Fruit fly (Drosophila melanogaster): ENCODE results near the gene CG10352.

Gene CG10352

dm6 chrX:11885356-11885755 lies 8.4 kb upstream of the CG10352 start (continued):
- TF ChIP-seq Vsx1 (GFP tag; optimal IDR thresholded peaks at IDR 0.05): no peak
- no peak for TF ChIP-seq ham (GFP tag; IDR thresholded peaks at IDR 0.05)
- 0 out of 2 replicates have a peak, but pooled peaks have one; percentile 16 for TF ChIP-seq Awh (GFP tag; IDR thresholded peaks at IDR 0.05)
- TF ChIP-seq hth (optimal IDR thresholded peaks at IDR 0.05): no peak
- peak; percentile 48; the same call in 1 of the 2 replicates for TF ChIP-seq Xrp1 (GFP tag; IDR thresholded peaks at IDR 0.05)
- peak; percentile 6 for TF ChIP-seq CG10267 (tag; optimal IDR thresholded peaks at IDR 0.05)
- peak; percentile 43 for TF ChIP-seq Abd-B (GFP tag; optimal IDR thresholded peaks at IDR 0.05)
- no peak for TF ChIP-seq ase (GFP tag; IDR thresholded peaks at IDR 0.05)
- TF ChIP-seq CG8290 (GFP tag; optimal IDR thresholded peaks at IDR 0.05): no peak
- TF ChIP-seq CG8290 (tag; optimal IDR thresholded peaks at IDR 0.05): peak in 1 of 2 experiments; percentile 69
- no peak for TF ChIP-seq Trl (optimal IDR thresholded peaks at IDR 0.05)
- TF ChIP-seq Trl (GFP tag; optimal IDR thresholded peaks at IDR 0.05): no peak
- peak; percentile 30; the same call in 1 of the 3 replicates for TF ChIP-seq CG34224 (GFP tag; IDR thresholded peaks at IDR 0.05; ENCODE audit: partially characterized antibody)
- TF ChIP-seq CG10543 (GFP tag; optimal IDR thresholded peaks at IDR 0.05): peak; percentile 76
- TF ChIP-seq CG1024 (GFP tag; IDR thresholded peaks at IDR 0.05): no peak
- peak; percentile 37 for TF ChIP-seq mirr (GFP tag; optimal IDR thresholded peaks at IDR 0.05)
- peak; percentile 20 for TF ChIP-seq CG7839 (tag; optimal IDR thresholded peaks at IDR 0.05)
- 0 out of 2 replicates have a peak, but pooled peaks have one; percentile 26 for TF ChIP-seq CG31224 (GFP tag; IDR thresholded peaks at IDR 0.05)
- TF ChIP-seq CG10979 (tag; optimal IDR thresholded peaks at IDR 0.05): peak; percentile 18
- TF ChIP-seq dysf (GFP tag; IDR thresholded peaks at IDR 0.05): peak; percentile 60; the same call in 2 of the 3 replicates
- TF ChIP-seq hkb (optimal IDR thresholded peaks at IDR 0.05): no peak
- TF ChIP-seq hkb (GFP tag; IDR thresholded peaks at IDR 0.05): peak; percentile 55
- peak; percentile 6 for TF ChIP-seq ewg (GFP tag; optimal IDR thresholded peaks at IDR 0.05)
- TF ChIP-seq Mrtf (GFP tag; IDR thresholded peaks at IDR 0.05): no peak
- TF ChIP-seq ranshi (GFP tag; IDR thresholded peaks at IDR 0.05): peak; percentile 41; the same call in 1 of the 2 replicates
- peak; percentile 17 for TF ChIP-seq zfh2 (GFP tag; optimal IDR thresholded peaks at IDR 0.05)
- TF ChIP-seq CG9437 (GFP tag; optimal IDR thresholded peaks at IDR 0.05): peak; percentile 16
- peak; percentile 49; the same call in 1 of the 2 replicates for TF ChIP-seq CG32532 (GFP tag; IDR thresholded peaks at IDR 0.05)
- 0 out of 3 replicates have a peak, but pooled peaks have one; percentile 14 for TF ChIP-seq CG17361 (GFP tag; IDR thresholded peaks at IDR 0.05)
- TF ChIP-seq seq (GFP tag; IDR thresholded peaks at IDR 0.05): 0 out of 2 replicates have a peak, but pooled peaks have one; percentile 14
- peak; percentile 29 for TF ChIP-seq CG12104 (GFP tag; optimal IDR thresholded peaks at IDR 0.05)
- TF ChIP-seq CG9932 (GFP tag; IDR thresholded peaks at IDR 0.05): peak; percentile 58
- peak; percentile 54 for TF ChIP-seq CG9817 (tag; optimal IDR thresholded peaks at IDR 0.05)
- TF ChIP-seq CG5180 (GFP tag; optimal IDR thresholded peaks at IDR 0.05): peak; percentile 19
- peak; percentile 20 for TF ChIP-seq az2 (GFP tag; optimal IDR thresholded peaks at IDR 0.05)
- TF ChIP-seq grau (tag; optimal IDR thresholded peaks at IDR 0.05): peak; percentile 67
- TF ChIP-seq wdn (GFP tag; IDR thresholded peaks at IDR 0.05): no peak
- no peak for TF ChIP-seq CG16813 (GFP tag; IDR thresholded peaks at IDR 0.05; ENCODE audit: partially characterized antibody)
- 0 out of 2 replicates have a peak, but pooled peaks have one; percentile 33 for TF ChIP-seq CG31441 (GFP tag; IDR thresholded peaks at IDR 0.05)
- peak; percentile 17 for TF ChIP-seq CG8388 (GFP tag; optimal IDR thresholded peaks at IDR 0.05)
- peak; percentile 29 for TF ChIP-seq ind (GFP tag; optimal IDR thresholded peaks at IDR 0.05)
- TF ChIP-seq Fer2 (tag; optimal IDR thresholded peaks at IDR 0.05): peak; percentile 27
- TF ChIP-seq dan (GFP tag; IDR thresholded peaks at IDR 0.05): no peak
- TF ChIP-seq CG7928 (GFP tag; optimal IDR thresholded peaks at IDR 0.05): no peak
- no peak for TF ChIP-seq MESR4 (GFP tag; optimal IDR thresholded peaks at IDR 0.05)
- peak; percentile 61 for TF ChIP-seq lab (GFP tag; optimal IDR thresholded peaks at IDR 0.05)
- peak; percentile 50 for TF ChIP-seq Fer1 (GFP tag; optimal IDR thresholded peaks at IDR 0.05)
- TF ChIP-seq CG10431 (GFP tag; optimal IDR thresholded peaks at IDR 0.05): no peak
- 0 out of 2 replicates have a peak, but pooled peaks have one; percentile 17 for TF ChIP-seq H2.0 (GFP tag; IDR thresholded peaks at IDR 0.05)
- TF ChIP-seq CG2875 (GFP tag; optimal IDR thresholded peaks at IDR 0.05): no peak
- no peak for TF ChIP-seq CG6765 (GFP tag; optimal IDR thresholded peaks at IDR 0.05)
- peak; percentile 60 for TF ChIP-seq slbo (GFP tag; IDR thresholded peaks at IDR 0.05)

All from whole organism, embryonic.